ENCODE assay signal across 5 fruit fly cellular contexts in genomic region chr3R:18983614-18984185, dm6.
TF ChIP-seq lines count a peak whose summit lies in the region.

TSS of gene snRNP-U1-C (minus strand) at chr3R:18983650.
TSS of gene gukh (plus strand) at chr3R:18984025.

TF ChIP-seq in whole organism, adult, 20 proteins besides CTCF, POLR2A, EP300 and RAD21 (continued from another document):
- TF ChIP-seq tj (GFP tag; optimal IDR thresholded peaks at IDR 0.05; lab: Kevin White, UChicago) = peak; percentile 50
- TF ChIP-seq Crg-1 (GFP tag; optimal IDR thresholded peaks at IDR 0.05; lab: Kevin White, UChicago) = no peak

TF ChIP-seq in whole organism, embryonic, 481 proteins besides CTCF, POLR2A, EP300 and RAD21 (continued from another document and continues in another):
- TF ChIP-seq CG18599 (GFP tag; optimal IDR thresholded peaks at IDR 0.05; lab: Kevin White, UChicago) (peak; percentile 85), Dbx (GFP tag; IDR thresholded peaks at IDR 0.05; lab: Robert Waterston, UW) (peak; percentile 89), exex (tag; optimal IDR thresholded peaks at IDR 0.05; lab: Kevin White, UChicago) (peak; percentile 43), NfI (GFP tag; optimal IDR thresholded peaks at IDR 0.05; lab: Kevin White, UChicago) (peak; percentile 89), bigmax (GFP tag; optimal IDR thresholded peaks at IDR 0.05; lab: Kevin White, UChicago) (no peak), CG33213 (GFP tag; optimal IDR thresholded peaks at IDR 0.05; lab: Kevin White, UChicago) (peak; percentile 52), CG10209 (GFP tag; optimal IDR thresholded peaks at IDR 0.05; lab: Kevin White, UChicago) (peak; percentile 78), Lhr (GFP tag; optimal IDR thresholded peaks at IDR 0.05; lab: Kevin White, UChicago) (peak; percentile 90), HLH54F (GFP tag; optimal IDR thresholded peaks at IDR 0.05; lab: Kevin White, UChicago) (peak; percentile 44), CG16815 (GFP tag; optimal IDR thresholded peaks at IDR 0.05; lab: Kevin White, UChicago) (peak; percentile 66), CG10959 (GFP tag; IDR thresholded peaks at IDR 0.05; lab: Robert Waterston, UW) (peak; percentile 56; the same call in 1 of the 2 replicates), CG9932 (GFP tag; IDR thresholded peaks at IDR 0.05; lab: Robert Waterston, UW) (peak; percentile 94), CG2120 (GFP tag; optimal IDR thresholded peaks at IDR 0.05; lab: Kevin White, UChicago) (peak; percentile 84), Meics (GFP tag; optimal IDR thresholded peaks at IDR 0.05; lab: Kevin White, UChicago) (peak; percentile 73), Nf-YC (tag; optimal IDR thresholded peaks at IDR 0.05; lab: Kevin White, UChicago) (peak; percentile 74), CG14710 (tag; optimal IDR thresholded peaks at IDR 0.05; lab: Kevin White, UChicago) (peak; percentile 88), CG3407 (GFP tag; optimal IDR thresholded peaks at IDR 0.05; lab: Kevin White, UChicago) (no peak), Bgb (GFP tag; IDR thresholded peaks at IDR 0.05; lab: Robert Waterston, UW; ENCODE audit: partially characterized antibody) (peak; percentile 66), Doc2 (GFP tag; IDR thresholded peaks at IDR 0.05; lab: Robert Waterston, UW) (no peak), pan (optimal IDR thresholded peaks at IDR 0.05; lab: Kevin White, UChicago) (no peak), pan (GFP tag; optimal IDR thresholded peaks at IDR 0.05 in 1 of 2, IDR thresholded peaks at IDR 0.05 in 1 of 2) (peak in 1 of 2 experiments; percentile 86), CG13624 (GFP tag; optimal IDR thresholded peaks at IDR 0.05; lab: Kevin White, UChicago) (peak; percentile 39), schlank (tag; optimal IDR thresholded peaks at IDR 0.05; lab: Kevin White, UChicago) (peak; percentile 54), cwo (GFP tag; optimal IDR thresholded peaks at IDR 0.05; lab: Kevin White, UChicago) (peak; percentile 66), Jarid2 (GFP tag; optimal IDR thresholded peaks at IDR 0.05; lab: Kevin White, UChicago) (peak; percentile 98), al (GFP tag; IDR thresholded peaks at IDR 0.05; lab: Robert Waterston, UW) (peak; percentile 82), CG2129 (GFP tag; IDR thresholded peaks at IDR 0.05; lab: Robert Waterston, UW; ENCODE audit: partially characterized antibody) (peak; percentile 70; the same call in 1 of the 2 replicates), CG8359 (GFP tag; optimal IDR thresholded peaks at IDR 0.05; lab: Kevin White, UChicago; ENCODE audit: borderline replicate concordance) (no peak), Adf1 (GFP tag; IDR thresholded peaks at IDR 0.05; lab: Robert Waterston, UW) (peak; percentile 84), klu (GFP tag; IDR thresholded peaks at IDR 0.05; lab: Robert Waterston, UW) (peak; percentile 80), Spps (tag; optimal IDR thresholded peaks at IDR 0.05; lab: Kevin White, UChicago) (peak; percentile 50)

TF ChIP-seq in whole organism, prepupa, 60 proteins besides CTCF, POLR2A, EP300 and RAD21 (continued from another document and continues in another):
- TF ChIP-seq acj6 (GFP tag; optimal IDR thresholded peaks at IDR 0.05; lab: Kevin White, UChicago) (peak; percentile 83), CG6854 (GFP tag; optimal IDR thresholded peaks at IDR 0.05; lab: Kevin White, UChicago) (no peak), Eip78C (GFP tag; lab: Kevin White, UChicago) (peak; percentile 79), CG32006 (GFP tag; optimal IDR thresholded peaks at IDR 0.05; lab: Kevin White, UChicago) (peak; percentile 74), Sox15 (GFP tag; optimal IDR thresholded peaks at IDR 0.05; lab: Kevin White, UChicago) (peak; percentile 66), CG6792 (GFP tag; optimal IDR thresholded peaks at IDR 0.05; lab: Kevin White, UChicago) (peak; percentile 59), CG4318 (GFP tag; optimal IDR thresholded peaks at IDR 0.05; lab: Kevin White, UChicago) (peak; percentile 36), CG8319 (GFP tag; optimal IDR thresholded peaks at IDR 0.05; lab: Kevin White, UChicago) (peak; percentile 37), Hr39 (GFP tag; optimal IDR thresholded peaks at IDR 0.05; lab: Kevin White, UChicago) (peak; percentile 54), Sox102F (GFP tag; optimal IDR thresholded peaks at IDR 0.05; lab: Kevin White, UChicago) (peak; percentile 78), CG34406 (GFP tag; optimal IDR thresholded peaks at IDR 0.05; lab: Kevin White, UChicago) (peak; percentile 83), Eip93F (GFP tag; optimal IDR thresholded peaks at IDR 0.05; lab: Kevin White, UChicago) (peak; percentile 58), CG11902 (GFP tag; optimal IDR thresholded peaks at IDR 0.05; lab: Kevin White, UChicago) (peak; percentile 10), Hr4 (GFP tag; optimal IDR thresholded peaks at IDR 0.05; lab: Kevin White, UChicago) (peak; percentile 79), CG10669 (GFP tag; optimal IDR thresholded peaks at IDR 0.05; lab: Kevin White, UChicago) (peak; percentile 61), CG9139 (GFP tag; optimal IDR thresholded peaks at IDR 0.05; lab: Kevin White, UChicago) (no peak), Hr38 (GFP tag; optimal IDR thresholded peaks at IDR 0.05; lab: Kevin White, UChicago) (no peak), esn (GFP tag; optimal IDR thresholded peaks at IDR 0.05; lab: Kevin White, UChicago) (peak; percentile 75), CG1621 (tag; optimal IDR thresholded peaks at IDR 0.05; lab: Kevin White, UChicago) (no peak), CG6276 (GFP tag; optimal IDR thresholded peaks at IDR 0.05; lab: Kevin White, UChicago) (no peak), Sox14 (GFP tag; optimal IDR thresholded peaks at IDR 0.05; lab: Kevin White, UChicago) (peak; percentile 63), Ets21C (GFP tag; optimal IDR thresholded peaks at IDR 0.05; lab: Kevin White, UChicago) (peak; percentile 46), CG8632 (GFP tag; optimal IDR thresholded peaks at IDR 0.05; lab: Kevin White, UChicago) (peak; percentile 71), fkh (GFP tag; optimal IDR thresholded peaks at IDR 0.05; lab: Kevin White, UChicago) (peak; percentile 90), pdm3 (GFP tag; optimal IDR thresholded peaks at IDR 0.05; lab: Kevin White, UChicago) (peak; percentile 72), CG11294 (GFP tag; IDR thresholded peaks at IDR 0.05; lab: Robert Waterston, UW) (peak; percentile 61; the same call in 1 of the 2 replicates), OdsH (GFP tag; optimal IDR thresholded peaks at IDR 0.05; lab: Kevin White, UChicago) (peak; percentile 84), CG3919 (GFP tag; optimal IDR thresholded peaks at IDR 0.05; lab: Kevin White, UChicago) (peak; percentile 56), CG11762 (GFP tag; optimal IDR thresholded peaks at IDR 0.05; lab: Kevin White, UChicago; ENCODE audit: insufficient read depth) (peak; percentile 55), svp (GFP tag; lab: Kevin White, UChicago) (peak; percentile 73), dsx (GFP tag; optimal IDR thresholded peaks at IDR 0.05; lab: Kevin White, UChicago; ENCODE audit: poor library complexity, severe bottlenecking) (peak; percentile 70), fd59A (GFP tag; optimal IDR thresholded peaks at IDR 0.05; lab: Kevin White, UChicago) (peak; percentile 41), CG7368 (GFP tag; optimal IDR thresholded peaks at IDR 0.05; lab: Kevin White, UChicago) (peak; percentile 49)

TF ChIP-seq in whole organism, pupa, 21 proteins besides CTCF, POLR2A, EP300 and RAD21 (continued from another document):
- no peak for TF ChIP-seq CG13204 (GFP tag; optimal IDR thresholded peaks at IDR 0.05; lab: Kevin White, UChicago)

TF ChIP-seq in whole organism, wandering third instar larva, 38 proteins besides CTCF, POLR2A, EP300 and RAD21 (continued from another document):
- TF ChIP-seq jim (GFP tag; optimal IDR thresholded peaks at IDR 0.05; lab: Kevin White, UChicago) (no peak), lola (GFP tag; optimal IDR thresholded peaks at IDR 0.05; lab: Kevin White, UChicago) (no peak), Hnf4 (GFP tag; optimal IDR thresholded peaks at IDR 0.05; lab: Kevin White, UChicago) (peak; percentile 72), Abd-B (GFP tag; optimal IDR thresholded peaks at IDR 0.05; lab: Kevin White, UChicago) (no peak), br (GFP tag; optimal IDR thresholded peaks at IDR 0.05; lab: Kevin White, UChicago) (peak; percentile 44), rgr (GFP tag; optimal IDR thresholded peaks at IDR 0.05; lab: Kevin White, UChicago) (peak; percentile 84), foxo (GFP tag; optimal IDR thresholded peaks at IDR 0.05; lab: Kevin White, UChicago) (peak in 1 of 2 experiments; percentile 72), GATAd (GFP tag; optimal IDR thresholded peaks at IDR 0.05; lab: Kevin White, UChicago) (no peak), psq (GFP tag; optimal IDR thresholded peaks at IDR 0.05; lab: Kevin White, UChicago) (peak; percentile 70), brk (GFP tag; optimal IDR thresholded peaks at IDR 0.05; lab: Kevin White, UChicago) (peak; percentile 91), HLH106 (tag; optimal IDR thresholded peaks at IDR 0.05; lab: Kevin White, UChicago) (peak; percentile 83), usp (GFP tag; optimal IDR thresholded peaks at IDR 0.05; lab: Kevin White, UChicago) (no peak)
TF ChIP-seq in whole organism, wandering third instar larva: peak in this region for 19.
